Worm (Caenorhabditis elegans) whole organism, L4 larva: ENCODE measurements around the gene catp-8.

Source experiments
- daf-16 ChIP-seq, 3 experiments: sonication (generic microtip); optimal IDR thresholded peaks; 2 replicates each; lab custom pipeline; 2016 to 2017; ENCODE audit warnings: missing genetic modification characterization in 3 of 3, missing genetic modification reagents in 3 of 3, mild to moderate bottlenecking in 2 of 3, missing compliant biosample characterization in 2 of 3, missing biosample characterization in 1 of 3, moderate library complexity in 1 of 3
- fkh-10 ChIP-seq: fragments of 150-350 bp; optimal IDR thresholded peaks from 2 replicates; lab custom pipeline; 2014; ENCODE audit warnings: missing biosample characterization, missing genetic modification reagents, missing genetic modification characterization
- nhr-28 ChIP-seq: fragments of 150-350 bp; optimal IDR thresholded peaks from 2 replicates; lab custom pipeline; 2014; ENCODE audit warnings: missing biosample characterization, missing genetic modification characterization
- nhr-77 ChIP-seq: fragments of 150-350 bp; optimal IDR thresholded peaks from 2 replicates; lab custom pipeline; 2014; ENCODE audit warnings: missing biosample characterization, missing genetic modification characterization
- skn-1 ChIP-seq: fragments of 150-350 bp; optimal IDR thresholded peaks from 2 replicates; lab custom pipeline; 2014; ENCODE audit warnings: missing biosample characterization, missing genetic modification characterization

DNA sequence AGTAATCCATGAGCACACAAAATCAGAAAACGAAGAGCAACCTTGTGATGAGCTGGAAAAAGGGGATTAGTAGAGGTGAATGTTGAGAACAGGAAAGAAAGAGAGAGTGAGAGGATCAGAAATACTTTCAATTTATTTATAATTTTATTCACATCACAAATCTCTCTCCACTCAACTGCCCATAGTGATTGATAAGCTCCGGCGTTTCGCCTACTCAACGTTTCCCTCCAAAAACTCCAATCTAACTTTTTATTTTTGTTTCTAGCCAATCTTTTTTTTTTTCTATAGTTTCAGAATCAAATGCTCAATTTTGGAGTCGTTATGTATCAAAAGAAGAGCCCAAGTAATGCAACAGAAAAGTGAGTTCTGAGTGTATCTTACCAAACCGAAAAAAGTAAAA, 53.6 kb downstream of the catp-8 start, which contains the start of gene kin-4:
- TF ChIP-seq daf-16 (GFP tag; optimal IDR thresholded peaks at IDR 0.05; lab: Kevin White, UChicago) (no peak), daf-16 (tag; optimal IDR thresholded peaks at IDR 0.05; lab: Kevin White, UChicago) (no peak), fkh-10 (GFP tag; lab: Kevin White, UChicago) (no peak), nhr-77 (tag; lab: Kevin White, UChicago) (no peak), nhr-28 (tag; lab: Kevin White, UChicago) (no peak), skn-1 (no peak)
